Worm (Caenorhabditis elegans): Measurements from ENCODE around the gene pqn-42.

pqn-42 gene

ce11 chrII:2481621-2482020 is 22.8 kb upstream of the pqn-42 start, which contains the start of gene F53G2.2:
TSS of gene F53G2.2 (plus strand) at chrII:2481921.
- no peak for TF ChIP-seq unc-39 (tag; optimal IDR thresholded peaks at IDR 0.05)
- no peak for TF ChIP-seq R02D3.7 (tag; optimal IDR thresholded peaks at IDR 0.05)
- TF ChIP-seq nhr-12 (tag; optimal IDR thresholded peaks at IDR 0.05), result no peak
- TF ChIP-seq elt-3 (tag; optimal IDR thresholded peaks at IDR 0.05), result no peak
- TF ChIP-seq pha-4 (tag; optimal IDR thresholded peaks at IDR 0.05), result no peak
- TF ChIP-seq ZK546.5 (tag; optimal IDR thresholded peaks at IDR 0.05), result no peak
- no peak for TF ChIP-seq lin-39 (tag; optimal IDR thresholded peaks at IDR 0.05)
- no peak for TF ChIP-seq tbx-2 (tag; optimal IDR thresholded peaks at IDR 0.05)
- no peak for TF ChIP-seq eor-1 (tag; optimal IDR thresholded peaks at IDR 0.05)
- no peak for TF ChIP-seq snpc-4 (tag; optimal IDR thresholded peaks at IDR 0.05)
- TF ChIP-seq nhr-67 (tag; optimal IDR thresholded peaks at IDR 0.05), result no peak
- no peak for TF ChIP-seq nhr-25 (tag; optimal IDR thresholded peaks at IDR 0.05)
- TF ChIP-seq ama-1 (optimal IDR thresholded peaks at IDR 0.05), result no peak
- no peak for TF ChIP-seq fos-1 (tag; optimal IDR thresholded peaks at IDR 0.05)

- TF ChIP-seq eor-1 (tag; optimal IDR thresholded peaks at IDR 0.05) (no peak), fkh-10 (GFP tag; optimal IDR thresholded peaks at IDR 0.05) (no peak), tbx-2 (tag; optimal IDR thresholded peaks at IDR 0.05) (no peak), ZK546.5 (tag; optimal IDR thresholded peaks at IDR 0.05) (no peak), mml-1 (tag; optimal IDR thresholded peaks at IDR 0.05) (no peak), elt-3 (tag; optimal IDR thresholded peaks at IDR 0.05) (no peak), nhr-28 (tag; optimal IDR thresholded peaks at IDR 0.05) (no peak), ama-1 (optimal IDR thresholded peaks at IDR 0.05) (no peak), ceh-9 (tag; optimal IDR thresholded peaks at IDR 0.05) (no peak), pqm-1 (tag; optimal IDR thresholded peaks at IDR 0.05) (no peak), nhr-237 (tag; optimal IDR thresholded peaks at IDR 0.05) (no peak), mdl-1 (tag; optimal IDR thresholded peaks at IDR 0.05) (no peak), nhr-43 (tag; optimal IDR thresholded peaks at IDR 0.05; ENCODE audit: poor library complexity, severe bottlenecking) (no peak), fkh-2 (tag; optimal IDR thresholded peaks at IDR 0.05) (no peak), nfya-1 (tag; optimal IDR thresholded peaks at IDR 0.05; ENCODE audit: insufficient read depth) (no peak)
Measured at ce11 chrII:2480099-2480498, 21.3 kb upstream of the pqn-42 start, which contains the start of gene F53G2.3. TSS of gene F53G2.3 (plus strand) at chrII:2480399.

- TF ChIP-seq eor-1 (tag; optimal IDR thresholded peaks at IDR 0.05) (no peak), aly-2 (tag; optimal IDR thresholded peaks at IDR 0.05) (no peak), elt-2 (tag; optimal IDR thresholded peaks at IDR 0.05) (peak; percentile 2), lin-39 (tag; optimal IDR thresholded peaks at IDR 0.05) (no peak)
Measured at ce11 chrII:2479047-2479446, 20.3 kb upstream of the pqn-42 start, which contains the start of gene F53G2.12. TSS of gene F53G2.12 (minus strand) at chrII:2479090.

ce11 chrII:2478543-2478942 is 19.8 kb upstream of the pqn-42 start, which contains the start of gene mnat-1:
TSS of gene mnat-1 (minus strand) at chrII:2478643.
- TF ChIP-seq nhr-23 (tag; optimal IDR thresholded peaks at IDR 0.05) (no peak), nhr-76 (tag; optimal IDR thresholded peaks at IDR 0.05) (no peak), fos-1 (tag; optimal IDR thresholded peaks at IDR 0.05) (no peak), lsy-12 (tag; optimal IDR thresholded peaks at IDR 0.05) (no peak), ztf-11 (tag; optimal IDR thresholded peaks at IDR 0.05) (no peak), unc-39 (tag; optimal IDR thresholded peaks at IDR 0.05) (no peak), pha-4 (tag; optimal IDR thresholded peaks at IDR 0.05) (no peak), ceh-82 (tag; optimal IDR thresholded peaks at IDR 0.05) (no peak), daf-12 (tag; optimal IDR thresholded peaks at IDR 0.05) (no peak), tbx-2 (tag; optimal IDR thresholded peaks at IDR 0.05) (no peak), nhr-25 (tag; optimal IDR thresholded peaks at IDR 0.05) (no peak), ama-1 (optimal IDR thresholded peaks at IDR 0.05) (no peak), jun-1 (tag; optimal IDR thresholded peaks at IDR 0.05) (no peak)

- TF ChIP-seq nhr-23 (tag; optimal IDR thresholded peaks at IDR 0.05) (no peak), nfya-1 (tag; optimal IDR thresholded peaks at IDR 0.05; ENCODE audit: insufficient read depth) (no peak), skn-1 (tag; optimal IDR thresholded peaks at IDR 0.05) (no peak), egl-27 (tag; optimal IDR thresholded peaks at IDR 0.05) (no peak), mml-1 (tag; optimal IDR thresholded peaks at IDR 0.05) (no peak), egl-5 (tag; optimal IDR thresholded peaks at IDR 0.05) (no peak), ceh-28 (tag; optimal IDR thresholded peaks at IDR 0.05) (no peak), zag-1 (tag; optimal IDR thresholded peaks at IDR 0.05) (no peak), nhr-25 (tag; optimal IDR thresholded peaks at IDR 0.05) (no peak), fkh-10 (GFP tag; optimal IDR thresholded peaks at IDR 0.05) (no peak)
Measured at ce11 chrII:2473270-2473669, 14.5 kb upstream of the pqn-42 start, which contains the start of gene tsr-1. TSS of gene tsr-1 (minus strand) at chrII:2473370.
